Fruit fly (Drosophila melanogaster) whole organism, embryonic: ENCODE data around the gene Fpgs1.

Source experiments
- Bdp1 ChIP-seq: fragments of 200-800 bp; sonication (Bioruptor generic); optimal IDR thresholded peaks from 3 replicates; lab custom pipeline; 2016; ENCODE audit warnings: missing biosample characterization, missing genetic modification characterization
- CG10147 ChIP-seq: fragments of 200-800 bp; sonication (Bioruptor generic); optimal IDR thresholded peaks from 2 replicates; lab custom pipeline; 2019; ENCODE audit warnings: missing biosample characterization, mild to moderate bottlenecking, missing genetic modification characterization, moderate library complexity
- CG10321 ChIP-seq: fragments of 200-800 bp; sonication (Bioruptor generic); IDR thresholded peaks from 2 replicates; pipeline ENCODE4 v1.3.6; 2022; ENCODE audit warnings: missing biosample characterization, missing genetic modification characterization
- CG11723 ChIP-seq: fragments of 200-800 bp; sonication (Bioruptor generic); optimal IDR thresholded peaks from 2 replicates; lab custom pipeline; 2017; ENCODE audit warnings: missing biosample characterization, mild to moderate bottlenecking, missing genetic modification characterization
- CG12219 ChIP-seq: fragments of 200-800 bp; sonication (Bioruptor generic); optimal IDR thresholded peaks from 3 replicates; lab custom pipeline; 2018; ENCODE audit warnings: missing biosample characterization, mild to moderate bottlenecking, missing genetic modification characterization
- CG1233 ChIP-seq: fragments of 200-800 bp; sonication (Bioruptor generic); optimal IDR thresholded peaks from 4 replicates; lab custom pipeline; 2018; ENCODE audit warnings: missing biosample characterization, mild to moderate bottlenecking, missing genetic modification characterization
- CG13894 ChIP-seq: fragments of 200-800 bp; sonication (Bioruptor generic); optimal IDR thresholded peaks from 3 replicates; lab custom pipeline; 2018; ENCODE audit warnings: missing biosample characterization, mild to moderate bottlenecking, missing genetic modification characterization, moderate library complexity
- CG14014 ChIP-seq: fragments of 200-800 bp; sonication (Bioruptor generic); IDR thresholded peaks from 2 replicates; pipeline ENCODE4 v1.3.6; 2022; ENCODE audit warnings: missing biosample characterization, missing genetic modification characterization
- CG18011 ChIP-seq: fragments of 200-800 bp; sonication (Bioruptor generic); optimal IDR thresholded peaks from 2 replicates; lab custom pipeline; 2017; ENCODE audit warnings: missing biosample characterization, missing genetic modification characterization, mild to moderate bottlenecking, moderate library complexity, missing genotype
- CG2120 ChIP-seq: fragments of 200-800 bp; sonication (Bioruptor generic); optimal IDR thresholded peaks from 3 replicates; lab custom pipeline; 2016; ENCODE audit warnings: missing biosample characterization, missing genetic modification characterization
- CG3163 ChIP-seq: fragments of 200-800 bp; sonication (Bioruptor generic); optimal IDR thresholded peaks from 3 replicates; lab custom pipeline; 2016; ENCODE audit warnings: missing biosample characterization, missing genetic modification characterization
- CG33213 ChIP-seq: fragments of 200-800 bp; sonication (Bioruptor generic); optimal IDR thresholded peaks from 3 replicates; lab custom pipeline; 2016; ENCODE audit warnings: missing biosample characterization, missing genetic modification characterization
- CG34422 ChIP-seq: fragments of 200-800 bp; sonication (Bioruptor generic); IDR thresholded peaks from 3 replicates; pipeline ENCODE4 v1.3.6; 2022; ENCODE audit warnings: missing biosample characterization, missing genetic modification characterization
- CG4617 ChIP-seq: fragments of 200-800 bp; sonication (Bioruptor generic); optimal IDR thresholded peaks from 3 replicates; lab custom pipeline; 2016; ENCODE audit warnings: missing biosample characterization, missing genetic modification characterization, borderline replicate concordance
- CG4707 ChIP-seq: fragments of 200-800 bp; sonication (Bioruptor generic); optimal IDR thresholded peaks from 2 replicates; lab custom pipeline; 2018; ENCODE audit warnings: missing biosample characterization, mild to moderate bottlenecking, missing genetic modification characterization, moderate library complexity
- CG6791 ChIP-seq: fragments of 200-800 bp; sonication (Bioruptor generic); IDR thresholded peaks from 3 replicates; pipeline ENCODE4 v1.3.6; 2022; ENCODE audit warnings: missing biosample characterization, missing genetic modification characterization; ENCODE audit not compliant: partially characterized antibody
- CG6854 ChIP-seq: fragments of 200-800 bp; sonication (Bioruptor generic); optimal IDR thresholded peaks from 3 replicates; lab custom pipeline; 2017; ENCODE audit warnings: missing biosample characterization, mild to moderate bottlenecking, missing genetic modification characterization
- CG8281 ChIP-seq: fragments of 200-800 bp; sonication (Bioruptor generic); optimal IDR thresholded peaks from 2 replicates; lab custom pipeline; 2018; ENCODE audit warnings: missing biosample characterization, mild to moderate bottlenecking, missing genetic modification characterization, moderate library complexity
- CG8765 ChIP-seq: fragments of 200-800 bp; sonication (Bioruptor generic); IDR thresholded peaks from 2 replicates; pipeline ENCODE4 v1.3.6; 2022; ENCODE audit warnings: missing biosample characterization, missing genetic modification characterization
- CHES-1-like ChIP-seq: fragments of 200-800 bp; sonication (Bioruptor generic); optimal IDR thresholded peaks from 2 replicates; lab custom pipeline; 2016; ENCODE audit warnings: missing biosample characterization, missing genetic modification characterization
- Dll ChIP-seq: fragments of 200-800 bp; sonication (Bioruptor generic); IDR thresholded peaks from 4 replicates; pipeline ENCODE4 v1.3.6; 2022; ENCODE audit warnings: missing biosample characterization, missing genetic modification characterization; ENCODE audit not compliant: partially characterized antibody
- Doc2 ChIP-seq: fragments of 200-800 bp; sonication (Bioruptor generic); IDR thresholded peaks from 2 replicates; pipeline ENCODE4 v1.3.6; 2022; ENCODE audit warnings: missing biosample characterization, missing genetic modification characterization
- Fer1 ChIP-seq: fragments of 200-800 bp; sonication (Bioruptor generic); optimal IDR thresholded peaks from 2 replicates; lab custom pipeline; 2017; ENCODE audit warnings: missing biosample characterization, mild to moderate bottlenecking, missing genetic modification characterization
- HLH3B ChIP-seq: fragments of 200-800 bp; sonication (Bioruptor generic); IDR thresholded peaks from 2 replicates; pipeline ENCODE4 v1.3.6; 2022; ENCODE audit warnings: missing biosample characterization, missing genetic modification characterization
- NK7.1 ChIP-seq: fragments of 200-800 bp; sonication (Bioruptor generic); optimal IDR thresholded peaks from 3 replicates; lab custom pipeline; 2016; ENCODE audit warnings: missing biosample characterization, missing genetic modification characterization
- Nf-YB ChIP-seq: fragments of 200-800 bp; sonication (Bioruptor generic); optimal IDR thresholded peaks from 3 replicates; lab custom pipeline; 2019; ENCODE audit warnings: missing biosample characterization, mild to moderate bottlenecking, missing genetic modification characterization, moderate library complexity
- Opbp ChIP-seq: fragments of 200-800 bp; sonication (Bioruptor generic); IDR thresholded peaks from 3 replicates; pipeline ENCODE4 v1.3.6; 2022; ENCODE audit warnings: missing biosample characterization, missing genetic modification characterization; ENCODE audit not compliant: partially characterized antibody
- PHDP ChIP-seq: fragments of 200-800 bp; sonication (Bioruptor generic); optimal IDR thresholded peaks from 3 replicates; lab custom pipeline; 2018; ENCODE audit warnings: missing biosample characterization, mild to moderate bottlenecking, missing genetic modification characterization, moderate library complexity
- Poxn ChIP-seq: fragments of 200-800 bp; sonication (Bioruptor generic); IDR thresholded peaks from 2 replicates; pipeline ENCODE4 v1.3.6; 2022; ENCODE audit warnings: missing biosample characterization, missing genetic modification characterization
- Rfx ChIP-seq: fragments of 200-800 bp; sonication (Bioruptor generic); IDR thresholded peaks from 2 replicates; pipeline ENCODE4 v1.3.6; 2022; ENCODE audit warnings: missing biosample characterization, missing genetic modification characterization
- Tbp ChIP-seq: fragments of >200 bp; optimal IDR thresholded peaks from 2 replicates; lab custom pipeline; 2018; ENCODE audit warnings: missing biosample characterization, missing genetic modification characterization
- Xbp1 ChIP-seq: fragments of 200-800 bp; sonication (Bioruptor generic); optimal IDR thresholded peaks from 3 replicates; lab custom pipeline; 2016; ENCODE audit warnings: missing biosample characterization, mild to moderate bottlenecking, missing genetic modification characterization
- aop ChIP-seq: fragments of 200-800 bp; sonication (Bioruptor generic); IDR thresholded peaks from 2 replicates; pipeline ENCODE4 v1.3.6; 2022; ENCODE audit warnings: missing biosample characterization, missing genetic modification characterization
- ap ChIP-seq: fragments of 200-800 bp; sonication (Bioruptor generic); IDR thresholded peaks from 2 replicates; pipeline ENCODE4 v1.3.6; 2022; ENCODE audit warnings: missing biosample characterization, missing genetic modification characterization
- ato ChIP-seq: fragments of 200-800 bp; sonication (Bioruptor generic); IDR thresholded peaks from 2 replicates; pipeline ENCODE4 v1.3.6; 2022; ENCODE audit warnings: missing biosample characterization, missing genetic modification characterization; ENCODE audit not compliant: partially characterized antibody
- cas ChIP-seq: fragments of 200-800 bp; sonication (Bioruptor generic); IDR thresholded peaks from 2 replicates; pipeline ENCODE4 v1.3.6; 2022; ENCODE audit warnings: missing biosample characterization, missing genetic modification characterization
- danr ChIP-seq: fragments of 200-800 bp; sonication (Bioruptor generic); IDR thresholded peaks from 2 replicates; pipeline ENCODE4 v1.3.6; 2022; ENCODE audit warnings: missing biosample characterization, missing genetic modification characterization
- ftz-f1 ChIP-seq: fragments of 200-800 bp; sonication (Bioruptor generic); optimal IDR thresholded peaks from 2 replicates; lab custom pipeline; 2016; ENCODE audit warnings: missing biosample characterization, missing genetic modification characterization
- fu2 ChIP-seq: fragments of 200-800 bp; sonication (Bioruptor generic); optimal IDR thresholded peaks from 2 replicates; lab custom pipeline; 2016; ENCODE audit warnings: missing biosample characterization, missing genetic modification characterization
- insv ChIP-seq, 2 experiments: fragments of 200-800 bp; sonication (Bioruptor generic); optimal IDR thresholded peaks; 3 replicates each; lab custom pipeline; 2016 to 2018; ENCODE audit warnings: missing biosample characterization in 2 of 2, missing genetic modification characterization in 2 of 2
- kah ChIP-seq: fragments of 200-800 bp; sonication (Bioruptor generic); optimal IDR thresholded peaks from 2 replicates; lab custom pipeline; 2018; ENCODE audit warnings: missing biosample characterization, mild to moderate bottlenecking, missing genetic modification characterization
- ken ChIP-seq: fragments of 200-800 bp; sonication (Bioruptor generic); IDR thresholded peaks from 3 replicates; pipeline ENCODE4 v1.3.6; 2022; ENCODE audit warnings: missing biosample characterization, missing genetic modification characterization
- kni ChIP-seq: fragments of 200-800 bp; sonication (Bioruptor generic); optimal IDR thresholded peaks from 3 replicates; lab custom pipeline; 2017; ENCODE audit warnings: mild to moderate bottlenecking, missing biosample characterization, missing genetic modification reagents, missing genetic modification characterization
- nerfin-1 ChIP-seq: fragments of 200-800 bp; sonication (Bioruptor generic); optimal IDR thresholded peaks from 3 replicates; lab custom pipeline; 2019; ENCODE audit warnings: missing biosample characterization, mild to moderate bottlenecking, missing genetic modification characterization, moderate library complexity
- peb ChIP-seq: fragments of 200-800 bp; sonication (Bioruptor generic); IDR thresholded peaks from 2 replicates; pipeline ENCODE4 v1.3.6; 2022; ENCODE audit warnings: missing biosample characterization, missing genetic modification characterization
- sens ChIP-seq: fragments of 200-800 bp; sonication (Bioruptor generic); peaks from one replicate; lab custom pipeline; 2016; ENCODE audit warnings: missing biosample characterization, missing genetic modification characterization
- sim ChIP-seq: fragments of 200-800 bp; sonication (Bioruptor generic); IDR thresholded peaks from 2 replicates; pipeline ENCODE4 v1.3.6; 2022; ENCODE audit warnings: missing biosample characterization, missing genetic modification characterization
- so ChIP-seq: fragments of 200-800 bp; sonication (Bioruptor generic); IDR thresholded peaks from 3 replicates; pipeline ENCODE4 v1.3.6; 2022; ENCODE audit warnings: missing biosample characterization, missing genetic modification characterization
- tll ChIP-seq, 2 experiments: fragments of 200-800 bp in 1 of 2; fragments of >200 bp in 1 of 2; sonication (Bioruptor generic) in 1 of 2; optimal IDR thresholded peaks; 2 replicates each; lab custom pipeline; 2017 to 2019; ENCODE audit warnings: missing biosample characterization in 2 of 2, missing genetic modification characterization in 2 of 2, mild to moderate bottlenecking in 1 of 2, moderate library complexity in 1 of 2
- vfl ChIP-seq: fragments of 200-800 bp; sonication (Bioruptor generic); optimal IDR thresholded peaks from 2 replicates; lab custom pipeline; 2016; ENCODE audit warnings: missing biosample characterization, missing genetic modification characterization
- wdn ChIP-seq: fragments of 200-800 bp; sonication (Bioruptor generic); IDR thresholded peaks from 2 replicates; pipeline ENCODE4 v1.3.6; 2022; ENCODE audit warnings: missing biosample characterization, missing genetic modification characterization

Gene Fpgs1

dm6 chrX:12574666-12575202, 36.9 kb upstream of the Fpgs1 start (continued):
- TF ChIP-seq CG10147 (GFP tag; lab: Kevin White, UChicago): no peak
- no peak for TF ChIP-seq CG2120 (GFP tag; lab: Kevin White, UChicago)
- no peak for TF ChIP-seq CG10321 (GFP tag; lab: Robert Waterston, UW)
- no peak for TF ChIP-seq HLH3B (GFP tag; lab: Robert Waterston, UW)
- TF ChIP-seq CG12219 (GFP tag; lab: Kevin White, UChicago): no peak
- TF ChIP-seq Xbp1: peak; percentile 16
- no peak for TF ChIP-seq CG8765 (GFP tag; lab: Robert Waterston, UW)
- peak; percentile 26 for TF ChIP-seq kni (GFP tag; lab: Kevin White, UChicago)
- no peak for TF ChIP-seq CG11723 (GFP tag; lab: Kevin White, UChicago)
- TF ChIP-seq insv (GFP tag; optimal IDR thresholded peaks at IDR 0.05; lab: Kevin White, UChicago): peak in 1 of 2 experiments; percentile 25
- no peak for TF ChIP-seq ap (GFP tag; lab: Robert Waterston, UW)
- no peak for TF ChIP-seq danr (GFP tag; lab: Robert Waterston, UW)
- no peak for TF ChIP-seq fu2 (GFP tag; lab: Kevin White, UChicago)
- peak; percentile 70 for TF ChIP-seq nerfin-1 (tag; lab: Kevin White, UChicago)
- TF ChIP-seq CG33213 (GFP tag; lab: Kevin White, UChicago): no peak
- no peak for TF ChIP-seq Opbp (GFP tag; lab: Robert Waterston, UW)
- TF ChIP-seq Rfx (GFP tag; lab: Robert Waterston, UW): no peak
- no peak for TF ChIP-seq Doc2 (GFP tag; lab: Robert Waterston, UW)
- peak; percentile 17 for TF ChIP-seq PHDP (tag; lab: Kevin White, UChicago)
- TF ChIP-seq CG1233 (GFP tag; lab: Kevin White, UChicago): no peak
- TF ChIP-seq sim (GFP tag; lab: Robert Waterston, UW): no peak
- TF ChIP-seq tll (GFP tag; optimal IDR thresholded peaks at IDR 0.05; lab: Kevin White, UChicago): no peak
- no peak for TF ChIP-seq kah (GFP tag; lab: Kevin White, UChicago)
- TF ChIP-seq Tbp (GFP tag; lab: Kevin White, UChicago): no peak
- no peak for TF ChIP-seq Bdp1
- no peak for TF ChIP-seq Poxn (GFP tag; lab: Robert Waterston, UW)
- TF ChIP-seq peb (GFP tag; lab: Robert Waterston, UW): no peak
- 0 out of 4 replicates have a peak, but pooled peaks have one; percentile 24 for TF ChIP-seq Dll (GFP tag; lab: Robert Waterston, UW)
- no peak for TF ChIP-seq CG14014 (GFP tag; lab: Robert Waterston, UW)
- TF ChIP-seq CG4617 (GFP tag; lab: Kevin White, UChicago): no peak
- TF ChIP-seq CG8281: no peak
- no peak for TF ChIP-seq ato
- no peak for TF ChIP-seq CG13894 (tag; lab: Kevin White, UChicago)
- no peak for TF ChIP-seq NK7.1 (GFP tag; lab: Kevin White, UChicago)
- no peak for TF ChIP-seq wdn (GFP tag; lab: Robert Waterston, UW)
- no peak for TF ChIP-seq Nf-YB (GFP tag; lab: Kevin White, UChicago)
- peak; percentile 78 for TF ChIP-seq sens
- peak; percentile 2 for TF ChIP-seq Fer1 (GFP tag; lab: Kevin White, UChicago)
- TF ChIP-seq CG18011 (GFP tag; lab: Kevin White, UChicago): no peak
- no peak for TF ChIP-seq CG6791
- no peak for TF ChIP-seq so
- TF ChIP-seq vfl (GFP tag; lab: Kevin White, UChicago): no peak
- peak; percentile 90 for TF ChIP-seq CG4707 (GFP tag; lab: Kevin White, UChicago)
- peak; percentile 67; the same call in 1 of the 3 replicates for TF ChIP-seq CG34422
- no peak for TF ChIP-seq CG3163 (GFP tag; lab: Kevin White, UChicago)
- no peak for TF ChIP-seq aop (GFP tag; lab: Robert Waterston, UW)
- TF ChIP-seq cas (GFP tag; lab: Robert Waterston, UW): no peak
- no peak for TF ChIP-seq CG6854
- TF ChIP-seq ftz-f1 (GFP tag; lab: Kevin White, UChicago): no peak
- no peak for TF ChIP-seq CHES-1-like
- no peak; the same call in 2 of the 3 replicates for TF ChIP-seq ken
